Worm (Caenorhabditis elegans) whole organism, L1 larva: ENCODE results near the gene flp-23.

Experiments used
- mdl-1 ChIP-seq, 2 experiments: fragments of 150-350 bp; optimal IDR thresholded peaks; 2 replicates each; lab custom pipeline; 2014 to 2017; ENCODE audit warnings: missing biosample characterization in 2 of 2, missing genetic modification characterization in 2 of 2, inconsistent platforms in 1 of 2
- rnt-1 ChIP-seq: sonication (generic microtip); optimal IDR thresholded peaks from 2 replicates; lab custom pipeline; 2016; ENCODE audit warnings: mild to moderate bottlenecking, missing genetic modification characterization, moderate library complexity, missing compliant biosample characterization
- sptf-1 ChIP-seq: fragments of 150-350 bp; optimal IDR thresholded peaks from 2 replicates; lab custom pipeline; 2014; ENCODE audit warnings: missing biosample characterization, missing genetic modification characterization

ce11 chrIII:8609683-8610082 is 40.9 kb upstream of the flp-23 start, which contains the start of gene C06E1.9:
- TF ChIP-seq rnt-1 (tag; lab: Kevin White, UChicago) (no peak), sptf-1 (no peak), mdl-1 (tag; optimal IDR thresholded peaks at IDR 0.05; lab: Kevin White, UChicago) (no peak)
